Fruit fly (Drosophila melanogaster): ENCODE data around the gene Dnai2.

The Dnai2 gene

DNA sequence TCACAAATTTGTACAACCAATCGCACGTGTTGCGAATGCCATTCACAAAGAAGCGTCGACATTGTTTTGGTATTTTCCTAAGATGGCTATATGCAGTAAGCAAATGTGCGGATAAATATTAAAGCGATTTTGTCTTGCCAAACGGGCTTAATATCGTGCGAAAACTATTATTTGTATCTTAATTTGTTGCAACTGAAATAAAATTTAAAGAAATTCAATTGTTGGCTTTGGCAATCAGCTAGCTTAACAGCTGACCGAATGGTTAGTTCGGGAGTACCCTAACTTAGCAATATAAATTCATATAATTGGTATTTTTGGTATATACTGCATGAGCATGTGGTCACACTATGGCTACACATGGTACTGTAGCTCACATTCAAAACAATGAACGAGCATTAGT is 50.7 kb downstream of the Dnai2 start, which contains the start of the genes RIOK1 and Polr3H:
Gene RIOK1 (minus strand): TSS at position 65 of the 400 bp plus-strand sequence.
Gene Polr3H (plus strand): TSS at position 347 of the 400 bp plus-strand sequence.
- no peak for TF ChIP-seq noc (tag; optimal IDR thresholded peaks at IDR 0.05)
